Fruit fly (Drosophila melanogaster) whole organism, wandering third instar larva: ENCODE data around the gene Stip1.

Experiments
- Abd-B ChIP-seq: fragments of >200 bp; optimal IDR thresholded peaks from 2 replicates; lab custom pipeline; 2017; ENCODE audit warnings: missing biosample characterization, missing genetic modification characterization
- CG32264 ChIP-seq: fragments of 200-800 bp; sonication (Bioruptor generic); optimal IDR thresholded peaks from 2 replicates; lab custom pipeline; 2016; ENCODE audit warnings: missing biosample characterization, missing genetic modification characterization
- CG9705 ChIP-seq: fragments of 200-800 bp; sonication (Bioruptor generic); optimal IDR thresholded peaks from 2 replicates; lab custom pipeline; 2018; ENCODE audit warnings: missing biosample characterization, mild to moderate bottlenecking, missing genetic modification characterization
- CrebA ChIP-seq: fragments of 200-800 bp; sonication (Bioruptor generic); optimal IDR thresholded peaks from 2 replicates; lab custom pipeline; 2016; ENCODE audit warnings: missing biosample characterization, mild to moderate bottlenecking, missing genetic modification characterization, borderline replicate concordance
- Dfd ChIP-seq: fragments of >200 bp; optimal IDR thresholded peaks from 2 replicates; lab custom pipeline; 2017; ENCODE audit warnings: missing biosample characterization, missing genetic modification characterization
- Dif ChIP-seq: fragments of 200-275, 200-300 bp; sonication (Bioruptor generic); optimal IDR thresholded peaks from 2 replicates; lab custom pipeline; 2018; ENCODE audit warnings: missing biosample characterization, missing genetic modification characterization; ENCODE audit not compliant: partially characterized antibody
- GATAd ChIP-seq: sonication (Bioruptor generic); optimal IDR thresholded peaks from 2 replicates; lab custom pipeline; 2016; ENCODE audit warnings: missing biosample characterization, missing genetic modification characterization
- HLH106 ChIP-seq: fragments of 200-800 bp; optimal IDR thresholded peaks from 3 replicates; lab custom pipeline; 2019; ENCODE audit warnings: missing biosample characterization, mild to moderate bottlenecking, missing genetic modification characterization, moderate library complexity
- Hnf4 ChIP-seq: fragments of 200-800 bp; sonication (Bioruptor generic); optimal IDR thresholded peaks from 2 replicates; lab custom pipeline; 2016; ENCODE audit warnings: missing biosample characterization, mild to moderate bottlenecking, missing genetic modification characterization
- Hr78 ChIP-seq: fragments of >200 bp; optimal IDR thresholded peaks from 2 replicates; lab custom pipeline; 2017; ENCODE audit warnings: missing biosample characterization, missing genetic modification characterization
- Hr83 ChIP-seq: fragments of 200-300 bp; sonication (Bioruptor generic); optimal IDR thresholded peaks from 2 replicates; lab custom pipeline; 2016; ENCODE audit warnings: missing biosample characterization, mild to moderate bottlenecking, missing genetic modification characterization, moderate library complexity; ENCODE audit not compliant: poor library complexity, severe bottlenecking
- Jra ChIP-seq: sonication (Bioruptor generic); optimal IDR thresholded peaks from 2 replicates; lab custom pipeline; 2016; ENCODE audit warnings: missing biosample characterization, missing genetic modification characterization
- Mio ChIP-seq: sonication (Bioruptor generic); optimal IDR thresholded peaks from 2 replicates; lab custom pipeline; 2016; ENCODE audit warnings: missing biosample characterization, missing genetic modification characterization
- Myc ChIP-seq: fragments of >200 bp; optimal IDR thresholded peaks from 2 replicates; lab custom pipeline; 2017
- N ChIP-seq: fragments of >200 bp; optimal IDR thresholded peaks from 2 replicates; lab custom pipeline; 2018; ENCODE audit warnings: missing biosample characterization, missing external identifiers, missing genetic modification characterization
- OdsH ChIP-seq: fragments of 200-800 bp; sonication (Bioruptor generic); optimal IDR thresholded peaks from 2 replicates; lab custom pipeline; 2016; ENCODE audit warnings: missing biosample characterization, mild to moderate bottlenecking, missing genetic modification characterization
- Rel ChIP-seq, 2 experiments: fragments of 200-800 bp; sonication (Bioruptor generic) in 1 of 2; optimal IDR thresholded peaks; 2 replicates in 1 of 2; 3 replicates in 1 of 2; lab custom pipeline; 2016 to 2019; ENCODE audit warnings: mild to moderate bottlenecking in 2 of 2, missing biosample characterization in 2 of 2, missing genetic modification characterization in 2 of 2, moderate library complexity in 1 of 2
- Sp1 ChIP-seq: fragments of 200-800 bp; sonication (Bioruptor generic); optimal IDR thresholded peaks from 3 replicates; lab custom pipeline; 2019; ENCODE audit warnings: missing biosample characterization, mild to moderate bottlenecking, missing genetic modification characterization, moderate library complexity
- Vsx2 ChIP-seq: fragments of 200-300, 225-300 bp; sonication (Bioruptor generic); optimal IDR thresholded peaks from 2 replicates; lab custom pipeline; 2018; ENCODE audit warnings: missing biosample characterization, missing genetic modification characterization; ENCODE audit not compliant: partially characterized antibody
- br ChIP-seq: fragments of 200-800 bp; sonication (Bioruptor generic); optimal IDR thresholded peaks from 2 replicates; lab custom pipeline; 2016; ENCODE audit warnings: missing biosample characterization, missing genetic modification characterization
- brk ChIP-seq: fragments of 200-800 bp; sonication (Bioruptor generic); optimal IDR thresholded peaks from 2 replicates; lab custom pipeline; 2016; ENCODE audit warnings: missing biosample characterization, mild to moderate bottlenecking, missing genetic modification characterization
- dl ChIP-seq, 2 experiments: fragments of 175-275, 200-275 bp in 1 of 2; fragments of 200-275 bp in 1 of 2; sonication (Bioruptor generic); optimal IDR thresholded peaks; lab custom pipeline; 2018; ENCODE audit warnings: mild to moderate bottlenecking in 2 of 2, missing biosample characterization in 2 of 2, missing genetic modification characterization in 2 of 2, moderate library complexity in 2 of 2; ENCODE audit not compliant: partially characterized antibody in 2 of 2, insufficient read depth in 1 of 2
- dmrt93B ChIP-seq: fragments of 200-800 bp; sonication (Bioruptor generic); optimal IDR thresholded peaks from 2 replicates; lab custom pipeline; 2018; ENCODE audit warnings: missing biosample characterization, mild to moderate bottlenecking, missing genetic modification characterization
- dsf ChIP-seq: sonication (Bioruptor generic); optimal IDR thresholded peaks from 2 replicates; lab custom pipeline; 2016; ENCODE audit warnings: missing biosample characterization, missing genetic modification characterization, borderline replicate concordance
- ey ChIP-seq: fragments of 200-800 bp; sonication (Bioruptor generic); optimal IDR thresholded peaks from 2 replicates; lab custom pipeline; 2016; ENCODE audit warnings: missing biosample characterization, missing genetic modification characterization
- foxo ChIP-seq, 2 experiments: fragments of 200-800 bp; sonication (Bioruptor generic); optimal IDR thresholded peaks; 2 replicates in 1 of 2; 3 replicates in 1 of 2; lab custom pipeline; 2016 to 2017; ENCODE audit warnings: missing biosample characterization in 2 of 2, missing genetic modification characterization in 2 of 2
- fru ChIP-seq: fragments of 200-800 bp; sonication (Bioruptor generic); optimal IDR thresholded peaks from 3 replicates; lab custom pipeline; 2016; ENCODE audit warnings: missing biosample characterization, mild to moderate bottlenecking, missing genetic modification characterization
- h ChIP-seq: fragments of 200-800 bp; sonication (Bioruptor generic); optimal IDR thresholded peaks from 3 replicates; lab custom pipeline; 2016; ENCODE audit warnings: missing biosample characterization, mild to moderate bottlenecking, missing genetic modification characterization
- jim ChIP-seq: fragments of 175-275, 200-325 bp; sonication (Bioruptor generic); optimal IDR thresholded peaks from 2 replicates; lab custom pipeline; 2016; ENCODE audit warnings: missing biosample characterization, mild to moderate bottlenecking, missing genetic modification characterization
- lola ChIP-seq: fragments of >200 bp; optimal IDR thresholded peaks from 2 replicates; lab custom pipeline; 2017; ENCODE audit warnings: missing biosample characterization, missing genetic modification characterization
- pan ChIP-seq: fragments of >200 bp; optimal IDR thresholded peaks from 2 replicates; lab custom pipeline; 2017
- psq ChIP-seq: fragments of 200-800 bp; sonication (Bioruptor generic); optimal IDR thresholded peaks from 3 replicates; lab custom pipeline; 2017; ENCODE audit warnings: missing biosample characterization, mild to moderate bottlenecking, missing genetic modification characterization, moderate library complexity
- rgr ChIP-seq: fragments of 200-800 bp; sonication (Bioruptor generic); optimal IDR thresholded peaks from 3 replicates; lab custom pipeline; 2016; ENCODE audit warnings: missing biosample characterization, mild to moderate bottlenecking, missing genetic modification characterization
- sage ChIP-seq: fragments of 200-800 bp; sonication (Bioruptor generic); optimal IDR thresholded peaks from 2 replicates; lab custom pipeline; 2016; ENCODE audit warnings: missing biosample characterization, mild to moderate bottlenecking, missing genetic modification characterization
- sv ChIP-seq: fragments of 200-800 bp; sonication (Bioruptor generic); optimal IDR thresholded peaks from 3 replicates; lab custom pipeline; 2016; ENCODE audit warnings: missing biosample characterization, missing genetic modification characterization
- tai ChIP-seq: sonication (Bioruptor generic); optimal IDR thresholded peaks from 2 replicates; lab custom pipeline; 2016; ENCODE audit warnings: missing biosample characterization, missing genetic modification characterization
- usp ChIP-seq: fragments of >200 bp; optimal IDR thresholded peaks from 2 replicates; lab custom pipeline; 2017; ENCODE audit warnings: missing biosample characterization, missing genetic modification characterization
- woc ChIP-seq: sonication (Bioruptor generic); optimal IDR thresholded peaks from 2 replicates; lab custom pipeline; 2016; ENCODE audit warnings: missing biosample characterization, mild to moderate bottlenecking, missing genetic modification characterization

Gene Stip1

dm6 chr2L:303306-303962 lies 8.5 kb downstream of the Stip1 start:
- no peak for TF ChIP-seq dmrt93B (GFP tag; lab: Kevin White, UChicago)
- TF ChIP-seq dsf (GFP tag; lab: Kevin White, UChicago) = no peak
- TF ChIP-seq psq = no peak
- no peak for TF ChIP-seq tai (GFP tag; lab: Kevin White, UChicago)
- no peak for TF ChIP-seq GATAd (GFP tag; lab: Kevin White, UChicago)
- TF ChIP-seq Dif (GFP tag; lab: Kevin White, UChicago) = no peak
- no peak for TF ChIP-seq dl (GFP tag; optimal IDR thresholded peaks at IDR 0.05; lab: Kevin White, UChicago; ENCODE audit: insufficient read depth in 1 of 2, partially characterized antibody in 2 of 2)
- TF ChIP-seq Sp1 (GFP tag; lab: Kevin White, UChicago) = no peak
- no peak for TF ChIP-seq Vsx2 (GFP tag; lab: Kevin White, UChicago)
- no peak for TF ChIP-seq lola (GFP tag; lab: Kevin White, UChicago)
- no peak for TF ChIP-seq usp
- TF ChIP-seq HLH106 (tag; lab: Kevin White, UChicago) = no peak
- no peak for TF ChIP-seq N (GFP tag; lab: Kevin White, UChicago)
- no peak for TF ChIP-seq Hnf4
- TF ChIP-seq Abd-B = no peak
- no peak for TF ChIP-seq Hr83 (GFP tag; lab: Kevin White, UChicago)
- no peak for TF ChIP-seq Myc (lab: Kevin White, UChicago)
- no peak for TF ChIP-seq Dfd
- no peak for TF ChIP-seq br (GFP tag; lab: Kevin White, UChicago)
- no peak for TF ChIP-seq jim (GFP tag; lab: Kevin White, UChicago)

dm6 chr2L:305198-305597 lies 10.3 kb downstream of the Stip1 start:
- TF ChIP-seq dl (GFP tag; optimal IDR thresholded peaks at IDR 0.05; lab: Kevin White, UChicago; ENCODE audit: insufficient read depth in 1 of 2, partially characterized antibody in 2 of 2) = no peak
- no peak for TF ChIP-seq Jra (GFP tag; lab: Kevin White, UChicago)
- no peak for TF ChIP-seq dmrt93B (GFP tag; lab: Kevin White, UChicago)
- no peak for TF ChIP-seq fru (GFP tag; lab: Kevin White, UChicago)
- TF ChIP-seq GATAd (GFP tag; lab: Kevin White, UChicago) = no peak
- TF ChIP-seq h = no peak
- TF ChIP-seq foxo (GFP tag; optimal IDR thresholded peaks at IDR 0.05; lab: Kevin White, UChicago) = no peak
- no peak for TF ChIP-seq HLH106 (tag; lab: Kevin White, UChicago)
- TF ChIP-seq sv (GFP tag; lab: Kevin White, UChicago) = no peak
- no peak for TF ChIP-seq Hnf4

DNA sequence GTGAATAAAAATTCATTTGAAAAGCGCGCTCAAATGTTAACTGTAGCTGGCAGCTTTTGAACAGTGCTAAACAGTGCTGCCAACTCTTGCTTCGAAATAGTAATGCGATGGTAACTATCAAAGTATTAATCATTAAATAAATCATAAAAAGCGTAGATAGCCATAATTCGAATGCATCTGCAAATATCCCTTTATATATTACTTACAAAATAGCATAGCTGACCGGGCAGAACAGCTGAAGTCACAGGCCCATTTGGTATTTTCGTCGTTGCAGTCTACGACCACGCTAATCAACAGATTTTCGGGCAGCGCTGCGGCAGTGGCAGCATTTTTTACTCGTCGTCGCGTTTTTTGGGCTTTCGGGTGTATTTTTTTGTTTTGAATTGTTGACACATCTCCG lies 10.7 kb downstream of the Stip1 start, which contains the start of gene Plc21C:
Plc21C (plus strand) TSS at position 290 of the 400 bp plus-strand sequence.
- TF ChIP-seq foxo (GFP tag; optimal IDR thresholded peaks at IDR 0.05; lab: Kevin White, UChicago) (peak in 1 of 2 experiments; percentile 51), CrebA (no peak), pan (no peak), dmrt93B (GFP tag; lab: Kevin White, UChicago) (no peak), CG9705 (GFP tag; lab: Kevin White, UChicago) (peak; percentile 18), rgr (GFP tag; lab: Kevin White, UChicago) (peak; percentile 14), usp (no peak), Hnf4 (peak; percentile 51), h (peak; percentile 62), Rel (GFP tag; optimal IDR thresholded peaks at IDR 0.05; lab: Kevin White, UChicago) (no peak), Rel (tag; optimal IDR thresholded peaks at IDR 0.05; lab: Kevin White, UChicago) (peak; percentile 54), psq (peak; percentile 24), Sp1 (GFP tag; lab: Kevin White, UChicago) (peak; percentile 26), ey (GFP tag; lab: Kevin White, UChicago) (peak; percentile 50), woc (peak; percentile 16), Hr78 (GFP tag; lab: Kevin White, UChicago) (no peak), tai (GFP tag; lab: Kevin White, UChicago) (peak; percentile 42), jim (GFP tag; lab: Kevin White, UChicago) (no peak), fru (GFP tag; lab: Kevin White, UChicago) (peak; percentile 52), Myc (lab: Kevin White, UChicago) (no peak), br (GFP tag; lab: Kevin White, UChicago) (peak; percentile 42), Vsx2 (GFP tag; lab: Kevin White, UChicago) (no peak), Hr83 (GFP tag; lab: Kevin White, UChicago) (no peak), GATAd (GFP tag; lab: Kevin White, UChicago) (no peak), Mio (no peak), lola (GFP tag; lab: Kevin White, UChicago) (no peak), OdsH (GFP tag; lab: Kevin White, UChicago) (no peak), sage (GFP tag; lab: Kevin White, UChicago) (no peak), Dfd (no peak), Jra (GFP tag; lab: Kevin White, UChicago) (no peak), sv (GFP tag; lab: Kevin White, UChicago) (peak; percentile 41), brk (GFP tag; lab: Kevin White, UChicago) (no peak), HLH106 (tag; lab: Kevin White, UChicago) (peak; percentile 60), N (GFP tag; lab: Kevin White, UChicago) (no peak), Abd-B (no peak), dl (GFP tag; optimal IDR thresholded peaks at IDR 0.05; lab: Kevin White, UChicago; ENCODE audit: insufficient read depth in 1 of 2, partially characterized antibody in 2 of 2) (peak in 1 of 2 experiments; percentile 4), CG32264 (no peak), dsf (GFP tag; lab: Kevin White, UChicago) (no peak), Dif (GFP tag; lab: Kevin White, UChicago) (peak; percentile 36)
